Fruit fly (Drosophila melanogaster) whole organism, embryonic: Measurements from ENCODE around the gene CG33111.

Source experiments
- Bgb ChIP-seq: fragments of 200-800 bp; sonication (Bioruptor generic); IDR thresholded peaks from 2 replicates; pipeline ENCODE4 v1.3.6; 2022; ENCODE audit warnings: missing biosample characterization, missing genetic modification characterization; ENCODE audit not compliant: partially characterized antibody
- CG10321 ChIP-seq: fragments of 200-800 bp; sonication (Bioruptor generic); IDR thresholded peaks from 2 replicates; pipeline ENCODE4 v1.3.6; 2022; ENCODE audit warnings: missing biosample characterization, missing genetic modification characterization
- CG10431 ChIP-seq: fragments of 200-800 bp; sonication (Bioruptor generic); optimal IDR thresholded peaks from 3 replicates; lab custom pipeline; 2018; ENCODE audit warnings: missing biosample characterization, mild to moderate bottlenecking, missing genetic modification characterization
- CG12299 ChIP-seq: fragments of 200-800 bp; sonication (Bioruptor generic); optimal IDR thresholded peaks from 2 replicates; lab custom pipeline; 2018; ENCODE audit warnings: missing biosample characterization, mild to moderate bottlenecking, missing genetic modification characterization
- CG13123 ChIP-seq: fragments of 200-800 bp; sonication (Bioruptor generic); optimal IDR thresholded peaks from 2 replicates; lab custom pipeline; 2016; ENCODE audit warnings: missing biosample characterization, missing genetic modification characterization
- CG13424 ChIP-seq: fragments of 200-800 bp; sonication (Bioruptor generic); optimal IDR thresholded peaks from 2 replicates; lab custom pipeline; 2019; ENCODE audit warnings: missing biosample characterization, mild to moderate bottlenecking, missing genetic modification characterization, moderate library complexity
- CG15011 ChIP-seq: fragments of 200-800 bp; sonication (Bioruptor generic); optimal IDR thresholded peaks from 3 replicates; lab custom pipeline; 2018; ENCODE audit warnings: missing biosample characterization, mild to moderate bottlenecking, missing genetic modification characterization
- CG15073 ChIP-seq: fragments of 200-800 bp; sonication (Bioruptor generic); optimal IDR thresholded peaks from 2 replicates; lab custom pipeline; 2016; ENCODE audit warnings: missing biosample characterization, missing genetic modification characterization
- CG1603 ChIP-seq: fragments of 200-800 bp; sonication (Bioruptor generic); optimal IDR thresholded peaks from 2 replicates; lab custom pipeline; 2019; ENCODE audit warnings: missing biosample characterization, mild to moderate bottlenecking, missing genetic modification characterization, moderate library complexity
- CG17829 ChIP-seq: fragments of 200-800 bp; optimal IDR thresholded peaks from 2 replicates; lab custom pipeline; 2019; ENCODE audit warnings: missing biosample characterization, mild to moderate bottlenecking, missing genetic modification characterization, moderate library complexity
- CG18262 ChIP-seq: fragments of 200-800 bp; optimal IDR thresholded peaks from 3 replicates; lab custom pipeline; 2019; ENCODE audit warnings: missing biosample characterization, mild to moderate bottlenecking, missing genetic modification characterization, moderate library complexity
- CG1832 ChIP-seq: fragments of 200-800 bp; sonication (Bioruptor generic); optimal IDR thresholded peaks from 2 replicates; lab custom pipeline; 2017; ENCODE audit warnings: missing biosample characterization, mild to moderate bottlenecking, missing genetic modification characterization, inconsistent platforms
- CG18599 ChIP-seq: fragments of 200-800 bp; sonication (Bioruptor generic); optimal IDR thresholded peaks from 3 replicates; lab custom pipeline; 2017; ENCODE audit warnings: missing biosample characterization, missing genetic modification characterization, mild to moderate bottlenecking, moderate library complexity, missing genetic modification reagents
- CG2129 ChIP-seq: fragments of 200-800 bp; sonication (Bioruptor generic); IDR thresholded peaks from 2 replicates; pipeline ENCODE4 v1.3.6; 2022; ENCODE audit warnings: missing biosample characterization, missing genetic modification characterization; ENCODE audit not compliant: partially characterized antibody
- CG34224 ChIP-seq: fragments of 200-800 bp; sonication (Bioruptor generic); IDR thresholded peaks from 3 replicates; pipeline ENCODE4 v1.3.6; 2022; ENCODE audit warnings: missing biosample characterization, missing genetic modification characterization; ENCODE audit not compliant: partially characterized antibody
- CG4730 ChIP-seq: fragments of 200-800 bp; sonication (Bioruptor generic); IDR thresholded peaks from 2 replicates; pipeline ENCODE4 v1.3.6; 2022; ENCODE audit warnings: missing biosample characterization, missing genetic modification characterization
- CG6765 ChIP-seq: fragments of 200-800 bp; sonication (Bioruptor generic); optimal IDR thresholded peaks from 3 replicates; lab custom pipeline; 2017; ENCODE audit warnings: missing biosample characterization, mild to moderate bottlenecking, missing genetic modification characterization
- CG7745 ChIP-seq: fragments of 200-800 bp; sonication (Bioruptor generic); optimal IDR thresholded peaks from 2 replicates; lab custom pipeline; 2018; ENCODE audit warnings: missing biosample characterization, mild to moderate bottlenecking, missing genetic modification characterization, moderate library complexity
- CG9797 ChIP-seq: fragments of 200-800 bp; sonication (Bioruptor generic); optimal IDR thresholded peaks from 3 replicates; lab custom pipeline; 2018; ENCODE audit warnings: missing biosample characterization, mild to moderate bottlenecking, missing genetic modification characterization
- Fer1 ChIP-seq: fragments of 200-800 bp; sonication (Bioruptor generic); optimal IDR thresholded peaks from 2 replicates; lab custom pipeline; 2017; ENCODE audit warnings: missing biosample characterization, mild to moderate bottlenecking, missing genetic modification characterization
- Fer2 ChIP-seq: fragments of 200-800 bp; sonication (Bioruptor generic); optimal IDR thresholded peaks from 2 replicates; lab custom pipeline; 2018; ENCODE audit warnings: missing biosample characterization, mild to moderate bottlenecking, missing genetic modification characterization, moderate library complexity
- Gug ChIP-seq: fragments of 200-800 bp; sonication (Bioruptor generic); IDR thresholded peaks from 4 replicates; pipeline ENCODE4 v1.3.6; 2022; ENCODE audit warnings: missing biosample characterization, missing genetic modification characterization
- HmgZ ChIP-seq: fragments of 200-800 bp; sonication (Bioruptor generic); optimal IDR thresholded peaks from 2 replicates; lab custom pipeline; 2018; ENCODE audit warnings: missing biosample characterization, mild to moderate bottlenecking, missing genetic modification characterization
- Jarid2 ChIP-seq: fragments of 200-800 bp; sonication (Bioruptor generic); optimal IDR thresholded peaks from 3 replicates; lab custom pipeline; 2017; ENCODE audit warnings: mild to moderate bottlenecking, missing biosample characterization, missing genetic modification reagents, missing genetic modification characterization
- Lhr ChIP-seq: fragments of 200-800 bp; sonication (Bioruptor generic); optimal IDR thresholded peaks from 3 replicates; lab custom pipeline; 2017; ENCODE audit warnings: mild to moderate bottlenecking, missing biosample characterization, missing genetic modification reagents, missing genetic modification characterization
- MESR4 ChIP-seq: fragments of 200-800 bp; sonication (Bioruptor generic); optimal IDR thresholded peaks from 2 replicates; lab custom pipeline; 2018; ENCODE audit warnings: missing biosample characterization, mild to moderate bottlenecking, missing genetic modification characterization, moderate library complexity
- Max ChIP-seq: fragments of 200-800 bp; sonication (Bioruptor generic); optimal IDR thresholded peaks from 2 replicates; lab custom pipeline; 2016; ENCODE audit warnings: missing biosample characterization, mild to moderate bottlenecking, missing genetic modification characterization
- Poxn ChIP-seq: fragments of 200-800 bp; sonication (Bioruptor generic); IDR thresholded peaks from 2 replicates; pipeline ENCODE4 v1.3.6; 2022; ENCODE audit warnings: missing biosample characterization, missing genetic modification characterization
- Rx ChIP-seq: fragments of 200-800 bp; sonication (Bioruptor generic); IDR thresholded peaks from 2 replicates; pipeline ENCODE4 v1.3.6; 2022; ENCODE audit warnings: missing biosample characterization, missing genetic modification characterization
- Sry-δ ChIP-seq: fragments of 200-800 bp; sonication (Bioruptor generic); optimal IDR thresholded peaks from 2 replicates; lab custom pipeline; 2016; ENCODE audit warnings: missing biosample characterization, missing genetic modification characterization
- Trl ChIP-seq, 3 experiments: fragments of >200 bp in 2 of 3; fragments of 200-800 bp in 1 of 3; sonication (Bioruptor generic) in 1 of 3; optimal IDR thresholded peaks; 2 replicates in 1 of 3; 3 replicates in 2 of 3; lab custom pipeline; 2016 to 2017; ENCODE audit warnings: missing biosample characterization in 1 of 3, missing genetic modification characterization in 1 of 3
- Xrp1 ChIP-seq: fragments of 200-800 bp; sonication (Bioruptor generic); IDR thresholded peaks from 2 replicates; pipeline ENCODE4 v1.3.6; 2022; ENCODE audit warnings: missing biosample characterization, missing genetic modification characterization
- az2 ChIP-seq: fragments of 200-800 bp; sonication (Bioruptor generic); optimal IDR thresholded peaks from 3 replicates; lab custom pipeline; 2016; ENCODE audit warnings: missing biosample characterization, missing genetic modification characterization
- cad ChIP-seq: fragments of >200 bp; optimal IDR thresholded peaks from 2 replicates; lab custom pipeline; 2017; ENCODE audit warnings: missing biosample characterization, missing genetic modification characterization
- en ChIP-seq: fragments of 200-800 bp; sonication (Bioruptor generic); optimal IDR thresholded peaks from 2 replicates; lab custom pipeline; 2016; ENCODE audit warnings: missing biosample characterization, missing genetic modification characterization
- fd102C ChIP-seq: fragments of 200-800 bp; sonication (Bioruptor generic); optimal IDR thresholded peaks from 2 replicates; lab custom pipeline; 2018; ENCODE audit warnings: missing biosample characterization, mild to moderate bottlenecking, missing genetic modification characterization, moderate library complexity
- gfzf ChIP-seq: fragments of 200-800 bp; sonication (Bioruptor generic); optimal IDR thresholded peaks from 2 replicates; lab custom pipeline; 2016; ENCODE audit warnings: missing biosample characterization, mild to moderate bottlenecking, missing genetic modification characterization, moderate library complexity
- gsb ChIP-seq: fragments of 200-800 bp; sonication (Bioruptor generic); IDR thresholded peaks from 2 replicates; pipeline ENCODE4 v1.3.6; 2022; ENCODE audit warnings: missing biosample characterization, missing genetic modification characterization
- lmd ChIP-seq: fragments of 200-800 bp; sonication (Bioruptor generic); IDR thresholded peaks from 2 replicates; pipeline ENCODE4 v1.3.6; 2022; ENCODE audit warnings: missing biosample characterization, missing genetic modification characterization
- nerfin-1 ChIP-seq: fragments of 200-800 bp; sonication (Bioruptor generic); optimal IDR thresholded peaks from 3 replicates; lab custom pipeline; 2019; ENCODE audit warnings: missing biosample characterization, mild to moderate bottlenecking, missing genetic modification characterization, moderate library complexity
- otp ChIP-seq: fragments of 200-800 bp; sonication (Bioruptor generic); IDR thresholded peaks from 3 replicates; pipeline ENCODE4, ENCODE4 v1.3.6; 2022; ENCODE audit warnings: missing biosample characterization, missing genetic modification characterization
- pfk ChIP-seq: fragments of 200-800 bp; sonication (Bioruptor generic); optimal IDR thresholded peaks from 2 replicates; lab custom pipeline; 2018; ENCODE audit warnings: missing biosample characterization, mild to moderate bottlenecking, missing genetic modification characterization, moderate library complexity
- phol ChIP-seq: fragments of 200-800 bp; sonication (Bioruptor generic); optimal IDR thresholded peaks from 3 replicates; lab custom pipeline; 2018; ENCODE audit warnings: missing biosample characterization, mild to moderate bottlenecking, missing genetic modification characterization, moderate library complexity
- rib ChIP-seq: fragments of 200-800 bp; sonication (Bioruptor generic); IDR thresholded peaks from 2 replicates; pipeline ENCODE4 v1.3.6; 2022; ENCODE audit warnings: missing biosample characterization, missing genetic modification characterization
- slp2 ChIP-seq: fragments of 200-800 bp; sonication (Bioruptor generic); optimal IDR thresholded peaks from 2 replicates; lab custom pipeline; 2016; ENCODE audit warnings: missing biosample characterization, missing genetic modification characterization
- sob ChIP-seq: fragments of 200-800 bp; sonication (Bioruptor generic); IDR thresholded peaks from 2 replicates; pipeline ENCODE4 v1.3.6; 2022; ENCODE audit warnings: missing biosample characterization, missing genetic modification characterization
- stwl ChIP-seq: fragments of 200-800 bp; sonication (Bioruptor generic); optimal IDR thresholded peaks from 3 replicates; lab custom pipeline; 2018; ENCODE audit warnings: missing biosample characterization, mild to moderate bottlenecking, missing genetic modification characterization, moderate library complexity
- tap ChIP-seq: fragments of 200-800 bp; optimal IDR thresholded peaks from 3 replicates; lab custom pipeline; 2019; ENCODE audit warnings: missing biosample characterization, mild to moderate bottlenecking, missing genetic modification characterization, moderate library complexity
- tll ChIP-seq, 2 experiments: fragments of 200-800 bp in 1 of 2; fragments of >200 bp in 1 of 2; sonication (Bioruptor generic) in 1 of 2; optimal IDR thresholded peaks; 2 replicates each; lab custom pipeline; 2017 to 2019; ENCODE audit warnings: missing biosample characterization in 2 of 2, missing genetic modification characterization in 2 of 2, mild to moderate bottlenecking in 1 of 2, moderate library complexity in 1 of 2
- zfh2 ChIP-seq: fragments of 200-800 bp; sonication (Bioruptor generic); optimal IDR thresholded peaks from 2 replicates; lab custom pipeline; 2016; ENCODE audit warnings: missing biosample characterization, missing genetic modification characterization

The CG33111 gene

DNA sequence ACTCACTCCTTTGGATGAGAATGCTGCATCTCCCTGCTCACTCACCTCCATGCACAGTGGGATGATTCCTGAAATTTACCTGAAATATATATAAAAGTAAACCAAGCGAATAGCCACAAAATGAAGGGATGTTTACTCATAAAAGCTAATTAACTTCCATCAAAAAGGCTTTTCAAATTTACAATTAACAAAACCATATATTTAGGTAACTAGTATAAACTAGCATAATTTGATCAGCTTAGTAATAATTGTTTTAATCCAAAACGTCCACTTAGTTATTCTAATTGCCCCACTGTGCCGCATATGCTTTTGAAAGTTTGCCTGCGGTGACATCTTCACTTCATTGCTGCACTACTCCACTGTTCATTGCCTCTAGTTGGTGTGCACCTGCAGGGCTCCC, 35.1 kb downstream of the CG33111 start (continued):
- TF ChIP-seq sob: 0 out of 2 replicates have a peak, but pooled peaks have one; percentile 36
- peak; percentile 34 for TF ChIP-seq Jarid2
- no peak for TF ChIP-seq CG10321 (GFP tag; lab: Robert Waterston, UW)
- TF ChIP-seq Lhr (GFP tag; lab: Kevin White, UChicago): peak; percentile 70
- no peak for TF ChIP-seq CG7745 (tag; lab: Kevin White, UChicago)
- TF ChIP-seq tap (tag; lab: Kevin White, UChicago): peak; percentile 45
- no peak for TF ChIP-seq Rx
- TF ChIP-seq cad: no peak
- peak; percentile 80 for TF ChIP-seq az2 (GFP tag; lab: Kevin White, UChicago)
- no peak for TF ChIP-seq CG1832 (GFP tag; lab: Kevin White, UChicago)
- peak; percentile 61 for TF ChIP-seq CG1603 (tag; lab: Kevin White, UChicago)
- TF ChIP-seq zfh2 (GFP tag; lab: Kevin White, UChicago): no peak
- no peak for TF ChIP-seq CG6765 (GFP tag; lab: Kevin White, UChicago)
- peak; percentile 47; the same call in 1 of the 2 replicates for TF ChIP-seq CG4730 (GFP tag; lab: Robert Waterston, UW)
- no peak for TF ChIP-seq CG2129 (GFP tag; lab: Robert Waterston, UW)
- TF ChIP-seq Trl (optimal IDR thresholded peaks at IDR 0.05; lab: Kevin White, UChicago): no peak
- peak; percentile 62 for TF ChIP-seq Trl (GFP tag; optimal IDR thresholded peaks at IDR 0.05; lab: Kevin White, UChicago)
- TF ChIP-seq nerfin-1 (tag; lab: Kevin White, UChicago): peak; percentile 73
- no peak for TF ChIP-seq Fer2
- TF ChIP-seq gsb (GFP tag; lab: Robert Waterston, UW): no peak
- no peak for TF ChIP-seq gfzf
- TF ChIP-seq stwl (tag; lab: Kevin White, UChicago): peak; percentile 9
- TF ChIP-seq Gug (GFP tag; lab: Robert Waterston, UW): peak; percentile 35; the same call in 1 of the 4 replicates
- no peak for TF ChIP-seq HmgZ (tag; lab: Kevin White, UChicago)
- TF ChIP-seq Fer1 (GFP tag; lab: Kevin White, UChicago): peak; percentile 9
- TF ChIP-seq CG18262: peak; percentile 94
- peak; percentile 3 for TF ChIP-seq CG13123
- TF ChIP-seq CG9797: no peak
- peak; percentile 87 for TF ChIP-seq CG17829 (tag; lab: Kevin White, UChicago)
- peak; percentile 91 for TF ChIP-seq phol (tag; lab: Kevin White, UChicago)
- peak; percentile 11 for TF ChIP-seq CG12299 (tag; lab: Kevin White, UChicago)
- peak; percentile 17 for TF ChIP-seq en (GFP tag; lab: Kevin White, UChicago)
- TF ChIP-seq Sry-δ (GFP tag; lab: Kevin White, UChicago): peak; percentile 29
- TF ChIP-seq pfk (GFP tag; lab: Kevin White, UChicago): no peak
- no peak for TF ChIP-seq Bgb (GFP tag; lab: Robert Waterston, UW)
- peak; percentile 62 for TF ChIP-seq CG18599 (GFP tag; lab: Kevin White, UChicago)
- TF ChIP-seq rib: no peak
- peak; percentile 66 for TF ChIP-seq CG10431 (GFP tag; lab: Kevin White, UChicago)
- no peak for TF ChIP-seq fd102C (GFP tag; lab: Kevin White, UChicago)
- TF ChIP-seq Poxn (GFP tag; lab: Robert Waterston, UW): no peak
- peak; percentile 50 for TF ChIP-seq slp2 (GFP tag; lab: Kevin White, UChicago)
- no peak for TF ChIP-seq CG34224 (GFP tag; lab: Robert Waterston, UW)
- peak; percentile 72; the same call in 2 of the 3 replicates for TF ChIP-seq otp (GFP tag; lab: Robert Waterston, UW)
- peak; percentile 73 for TF ChIP-seq lmd (GFP tag; lab: Robert Waterston, UW)
- no peak for TF ChIP-seq MESR4 (GFP tag; lab: Kevin White, UChicago)
- TF ChIP-seq CG15073 (GFP tag; lab: Kevin White, UChicago): no peak
- peak; percentile 76 for TF ChIP-seq CG13424 (tag; lab: Kevin White, UChicago)
- peak; percentile 51 for TF ChIP-seq CG15011 (GFP tag; lab: Kevin White, UChicago)
- peak; percentile 90 for TF ChIP-seq Xrp1 (GFP tag; lab: Robert Waterston, UW)
- peak; percentile 53 for TF ChIP-seq Max (GFP tag; lab: Kevin White, UChicago)
- TF ChIP-seq tll (GFP tag; optimal IDR thresholded peaks at IDR 0.05; lab: Kevin White, UChicago): no peak
